Worm (Caenorhabditis elegans): ENCODE data around the gene mep-1.

DNA sequence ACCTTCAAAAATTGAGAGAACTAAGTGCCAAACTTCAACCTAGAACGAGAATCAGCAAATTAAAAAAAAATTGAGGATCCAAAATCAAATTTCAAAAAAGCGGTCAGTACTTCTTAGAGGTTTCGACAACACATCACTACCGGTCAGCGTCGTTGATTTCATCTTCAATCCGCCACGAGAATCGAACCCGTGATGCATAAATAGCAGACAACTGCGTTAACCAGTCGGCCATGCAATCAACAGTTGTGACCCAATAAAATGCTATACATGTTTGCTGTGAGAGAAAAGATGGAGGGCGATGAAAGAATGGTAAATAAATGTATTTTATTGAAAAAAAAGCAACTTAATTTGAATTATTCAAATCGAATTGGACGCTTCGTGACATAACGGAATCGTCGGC is 25.3 kb downstream of the mep-1 start:
- TF ChIP-seq C17E4.6 (GFP tag; IDR thresholded peaks at IDR 0.05) = no peak
- TF ChIP-seq lsl-1 (GFP tag; optimal IDR thresholded peaks at IDR 0.05) = no peak
- no peak for TF ChIP-seq nfya-1 (tag; optimal IDR thresholded peaks at IDR 0.05; ENCODE audit: borderline replicate concordance, insufficient read depth)
- no peak for TF ChIP-seq Y79H2A.3 (GFP tag; conservative IDR thresholded peaks at IDR 0.05)

Measured in whole organism, young adult.